Fruit fly (Drosophila melanogaster): ENCODE measurements around the gene Mal-B1.

- TF ChIP-seq gl (tag; optimal IDR thresholded peaks at IDR 0.05), result no peak
- no peak for TF ChIP-seq EcR (GFP tag; optimal IDR thresholded peaks at IDR 0.05)
- no peak for TF ChIP-seq CG10348 (GFP tag; IDR thresholded peaks at IDR 0.05)
- no peak for TF ChIP-seq CG9948 (tag; optimal IDR thresholded peaks at IDR 0.05)
- no peak for TF ChIP-seq D1 (tag; optimal IDR thresholded peaks at IDR 0.05)
- TF ChIP-seq CG32121 (GFP tag; IDR thresholded peaks at IDR 0.05), result no peak
- TF ChIP-seq CG13204 (GFP tag; optimal IDR thresholded peaks at IDR 0.05), result no peak
- no peak for TF ChIP-seq CG8159 (tag; optimal IDR thresholded peaks at IDR 0.05)
- TF ChIP-seq CG4496 (GFP tag; IDR thresholded peaks at IDR 0.05), result no peak
- TF ChIP-seq CG12605 (GFP tag; IDR thresholded peaks at IDR 0.05), result no peak
Measured at dm6 chr2L:11836943-11837342, 10.1 kb upstream of the Mal-B1 start, which contains the start of gene Sfp33A4.

All from whole organism, pupa.